Fruit fly (Drosophila melanogaster): ENCODE measurements around the gene CG32486.

CG32486 gene

DNA sequence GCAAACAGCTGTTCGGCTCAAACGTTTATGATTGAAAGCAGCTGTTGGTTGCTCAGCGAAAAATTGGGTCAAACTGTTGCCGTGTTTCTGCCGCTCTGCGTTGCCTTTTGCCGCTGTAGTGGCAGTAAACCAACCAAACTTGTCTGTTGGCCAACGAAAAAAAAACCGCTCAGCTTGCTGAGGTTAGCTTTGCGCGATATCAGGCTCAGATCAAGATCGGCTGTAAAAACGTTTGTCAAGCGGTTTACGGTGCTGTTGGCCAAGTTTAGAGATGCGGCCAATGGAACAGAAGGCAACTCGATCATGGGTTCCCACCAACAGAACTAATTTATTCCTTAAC, 8.5 kb upstream of the CG32486 start:
- no peak for TF ChIP-seq CG7101 (tag; optimal IDR thresholded peaks at IDR 0.05)
- TF ChIP-seq bab1 (GFP tag; optimal IDR thresholded peaks at IDR 0.05) = no peak
- no peak for TF ChIP-seq CG11617 (GFP tag; optimal IDR thresholded peaks at IDR 0.05)
- no peak for TF ChIP-seq ovo (GFP tag; optimal IDR thresholded peaks at IDR 0.05)
- no peak for TF ChIP-seq pad (GFP tag; optimal IDR thresholded peaks at IDR 0.05)
- TF ChIP-seq cnc (optimal IDR thresholded peaks at IDR 0.05) = no peak
- no peak for TF ChIP-seq CG1620 (GFP tag; optimal IDR thresholded peaks at IDR 0.05)
- TF ChIP-seq Mnt (GFP tag; optimal IDR thresholded peaks at IDR 0.05) = no peak
- no peak for TF ChIP-seq Clk (GFP tag; optimal IDR thresholded peaks at IDR 0.05)
- no peak for TF ChIP-seq tj (GFP tag; optimal IDR thresholded peaks at IDR 0.05)
- TF ChIP-seq kay (GFP tag; ENCODE audit: borderline replicate concordance) = no peak
- no peak for TF ChIP-seq toe (GFP tag; optimal IDR thresholded peaks at IDR 0.05)
- TF ChIP-seq Hr96 (GFP tag; optimal IDR thresholded peaks at IDR 0.05) = no peak
- no peak for TF ChIP-seq CG14711 (tag; optimal IDR thresholded peaks at IDR 0.05)
- TF ChIP-seq CG5204 (GFP tag; optimal IDR thresholded peaks at IDR 0.05) = no peak
- no peak for TF ChIP-seq Crg-1 (GFP tag; optimal IDR thresholded peaks at IDR 0.05)
- no peak for TF ChIP-seq CG7045 (GFP tag; optimal IDR thresholded peaks at IDR 0.05)
- TF ChIP-seq CG12768 (GFP tag; optimal IDR thresholded peaks at IDR 0.05) = no peak
- no peak for TF ChIP-seq cic (GFP tag; optimal IDR thresholded peaks at IDR 0.05)

DNA sequence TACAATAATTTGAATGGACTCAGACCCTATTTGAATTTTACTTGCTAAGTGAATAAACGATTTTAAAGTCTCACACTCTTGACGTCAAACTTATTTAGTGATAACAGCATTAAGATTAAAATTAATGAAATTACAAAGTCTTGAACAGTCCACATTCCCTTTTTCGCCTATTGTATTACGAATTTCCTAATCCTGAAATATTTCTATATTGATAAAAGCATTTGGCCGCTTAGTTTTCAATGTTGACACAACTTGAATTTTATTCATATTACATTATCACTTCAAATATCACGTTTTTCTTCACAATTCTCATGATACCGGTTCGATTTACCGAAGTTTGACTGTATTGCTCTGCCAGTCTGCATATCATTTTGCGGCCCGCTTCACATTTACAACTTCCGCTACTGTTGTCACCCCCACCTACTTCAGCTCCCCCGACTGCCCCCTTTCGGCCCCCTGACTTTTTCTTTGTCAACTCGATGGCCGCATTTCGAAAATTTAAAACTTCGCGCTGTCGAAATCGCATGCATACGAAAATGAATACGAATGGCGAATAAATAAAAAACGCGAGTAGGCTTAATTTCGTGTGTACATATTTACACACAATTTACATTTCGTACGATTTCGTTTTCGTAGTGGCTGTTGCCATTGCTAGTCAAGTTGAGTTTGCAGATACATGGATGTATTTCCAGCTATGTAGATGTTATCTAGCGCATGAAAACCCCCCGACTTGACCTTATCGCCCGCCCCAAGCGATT, 7.9 kb upstream of the CG32486 start:
- TF ChIP-seq CG14711 (tag; optimal IDR thresholded peaks at IDR 0.05) (peak; percentile 54), Hr96 (GFP tag; optimal IDR thresholded peaks at IDR 0.05) (no peak), CG7101 (tag; optimal IDR thresholded peaks at IDR 0.05) (peak; percentile 15), tj (GFP tag; optimal IDR thresholded peaks at IDR 0.05) (peak; percentile 71), bab1 (GFP tag; optimal IDR thresholded peaks at IDR 0.05) (no peak)

DNA sequence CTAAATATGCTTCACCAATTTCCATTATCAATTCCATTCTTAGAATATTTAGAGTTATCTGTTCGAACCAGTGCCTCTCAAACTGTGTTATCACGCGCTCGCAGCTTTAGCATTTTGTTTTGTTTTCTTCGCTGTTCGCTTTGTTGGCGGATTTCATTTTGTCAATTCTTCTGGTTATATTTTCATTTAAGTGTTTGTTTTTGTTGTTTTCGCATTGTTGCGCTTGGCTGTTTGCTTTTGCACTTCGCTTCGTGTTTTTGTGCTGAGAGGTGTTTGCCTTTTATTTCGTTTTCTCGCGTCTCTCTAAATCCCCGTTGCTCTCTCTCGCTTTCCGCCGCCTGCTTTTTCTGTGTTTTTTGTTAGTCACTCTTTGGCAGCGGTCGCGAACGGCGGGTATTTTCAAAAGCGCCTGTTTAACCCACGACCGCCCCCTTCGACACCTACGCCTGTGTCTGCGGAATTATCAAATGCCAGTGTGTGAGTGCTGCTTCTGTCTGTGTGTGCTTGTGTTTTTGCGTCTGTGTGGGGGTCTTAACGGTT, 7.0 kb upstream of the CG32486 start:
- TF ChIP-seq cic (GFP tag; optimal IDR thresholded peaks at IDR 0.05) (peak; percentile 58), cnc (optimal IDR thresholded peaks at IDR 0.05) (peak in 1 of 2 experiments; percentile 15), Clk (GFP tag; optimal IDR thresholded peaks at IDR 0.05) (no peak), CG12768 (GFP tag; optimal IDR thresholded peaks at IDR 0.05) (peak; percentile 59), CG1620 (GFP tag; optimal IDR thresholded peaks at IDR 0.05) (no peak), CG7101 (tag; optimal IDR thresholded peaks at IDR 0.05) (peak; percentile 35), CG14711 (tag; optimal IDR thresholded peaks at IDR 0.05) (peak; percentile 33), CG11617 (GFP tag; optimal IDR thresholded peaks at IDR 0.05) (peak; percentile 26), kay (GFP tag; ENCODE audit: borderline replicate concordance) (peak; percentile 76), pad (GFP tag; optimal IDR thresholded peaks at IDR 0.05) (peak; percentile 61), toe (GFP tag; optimal IDR thresholded peaks at IDR 0.05) (no peak), CG33017 (tag; optimal IDR thresholded peaks at IDR 0.05) (peak; percentile 41), Mnt (GFP tag; optimal IDR thresholded peaks at IDR 0.05) (peak; percentile 72), CG7045 (GFP tag; optimal IDR thresholded peaks at IDR 0.05) (no peak), ovo (GFP tag; optimal IDR thresholded peaks at IDR 0.05) (peak; percentile 68), Crg-1 (GFP tag; optimal IDR thresholded peaks at IDR 0.05) (no peak), tj (GFP tag; optimal IDR thresholded peaks at IDR 0.05) (peak; percentile 76), bab1 (GFP tag; optimal IDR thresholded peaks at IDR 0.05) (peak; percentile 62), Hr96 (GFP tag; optimal IDR thresholded peaks at IDR 0.05) (peak; percentile 15), CG5204 (GFP tag; optimal IDR thresholded peaks at IDR 0.05) (peak; percentile 18)

DNA sequence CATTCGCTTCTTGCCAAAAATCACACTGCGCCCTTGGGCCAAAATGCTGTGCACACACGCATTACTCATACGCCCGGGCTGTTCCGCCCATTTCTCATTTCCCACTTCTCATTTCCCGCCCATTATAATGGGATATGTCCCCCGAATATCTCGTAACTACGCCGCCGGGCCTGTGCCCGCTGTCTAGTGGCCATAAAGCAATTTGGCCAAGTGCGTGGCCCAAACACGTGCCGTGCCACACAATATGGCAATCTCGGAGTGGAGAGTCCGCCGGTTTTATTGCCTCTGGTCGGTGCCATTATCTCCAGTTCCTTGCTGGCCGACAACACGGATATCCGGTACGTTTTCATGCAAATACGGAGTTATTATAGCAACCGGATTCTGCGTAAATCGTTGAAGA, 6.3 kb upstream of the CG32486 start:
- no peak for TF ChIP-seq CG7101 (tag; optimal IDR thresholded peaks at IDR 0.05)
- TF ChIP-seq pad (GFP tag; optimal IDR thresholded peaks at IDR 0.05) = no peak
- TF ChIP-seq CG14711 (tag; optimal IDR thresholded peaks at IDR 0.05) = no peak
- TF ChIP-seq ovo (GFP tag; optimal IDR thresholded peaks at IDR 0.05) = no peak
- no peak for TF ChIP-seq CG33017 (tag; optimal IDR thresholded peaks at IDR 0.05)
- TF ChIP-seq Hr96 (GFP tag; optimal IDR thresholded peaks at IDR 0.05) = no peak
- TF ChIP-seq bab1 (GFP tag; optimal IDR thresholded peaks at IDR 0.05) = no peak
- no peak for TF ChIP-seq tj (GFP tag; optimal IDR thresholded peaks at IDR 0.05)

DNA sequence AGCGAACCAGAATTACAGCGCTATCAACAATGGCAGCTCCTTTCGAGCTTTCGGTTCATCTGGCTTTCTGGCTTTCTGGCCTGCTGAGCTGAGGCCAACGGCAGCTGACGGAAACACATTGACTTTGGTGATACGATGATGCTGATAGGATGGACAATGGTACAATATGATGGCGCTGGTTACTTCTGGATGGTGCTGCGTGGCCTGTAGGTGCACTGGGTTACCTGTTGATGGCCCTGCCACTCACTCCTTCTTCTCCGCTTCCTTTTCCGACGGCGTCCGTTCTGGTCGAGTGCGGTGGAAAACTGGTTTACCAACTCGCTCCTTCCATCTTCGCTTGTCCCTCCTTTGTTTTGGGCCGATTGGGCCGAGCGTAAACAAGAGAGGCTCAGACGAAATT, 4.2 kb upstream of the CG32486 start:
- no peak for TF ChIP-seq Crg-1 (GFP tag; optimal IDR thresholded peaks at IDR 0.05)
- no peak for TF ChIP-seq toe (GFP tag; optimal IDR thresholded peaks at IDR 0.05)
- no peak for TF ChIP-seq CG11617 (GFP tag; optimal IDR thresholded peaks at IDR 0.05)
- TF ChIP-seq CG14711 (tag; optimal IDR thresholded peaks at IDR 0.05) = no peak
- TF ChIP-seq CG12768 (GFP tag; optimal IDR thresholded peaks at IDR 0.05) = no peak
- TF ChIP-seq CG5204 (GFP tag; optimal IDR thresholded peaks at IDR 0.05) = no peak
- no peak for TF ChIP-seq CG1620 (GFP tag; optimal IDR thresholded peaks at IDR 0.05)
- no peak for TF ChIP-seq tj (GFP tag; optimal IDR thresholded peaks at IDR 0.05)
- no peak for TF ChIP-seq kay (GFP tag; ENCODE audit: borderline replicate concordance)
- no peak for TF ChIP-seq ovo (GFP tag; optimal IDR thresholded peaks at IDR 0.05)
- no peak for TF ChIP-seq bab1 (GFP tag; optimal IDR thresholded peaks at IDR 0.05)
- TF ChIP-seq Hr96 (GFP tag; optimal IDR thresholded peaks at IDR 0.05) = no peak
- TF ChIP-seq cnc (optimal IDR thresholded peaks at IDR 0.05) = no peak
- TF ChIP-seq CG7101 (tag; optimal IDR thresholded peaks at IDR 0.05) = no peak
- no peak for TF ChIP-seq Mnt (GFP tag; optimal IDR thresholded peaks at IDR 0.05)
- TF ChIP-seq Clk (GFP tag; optimal IDR thresholded peaks at IDR 0.05) = no peak
- no peak for TF ChIP-seq CG33017 (tag; optimal IDR thresholded peaks at IDR 0.05)
- TF ChIP-seq cic (GFP tag; optimal IDR thresholded peaks at IDR 0.05) = no peak
- no peak for TF ChIP-seq CG7045 (GFP tag; optimal IDR thresholded peaks at IDR 0.05)
- no peak for TF ChIP-seq pad (GFP tag; optimal IDR thresholded peaks at IDR 0.05)

DNA sequence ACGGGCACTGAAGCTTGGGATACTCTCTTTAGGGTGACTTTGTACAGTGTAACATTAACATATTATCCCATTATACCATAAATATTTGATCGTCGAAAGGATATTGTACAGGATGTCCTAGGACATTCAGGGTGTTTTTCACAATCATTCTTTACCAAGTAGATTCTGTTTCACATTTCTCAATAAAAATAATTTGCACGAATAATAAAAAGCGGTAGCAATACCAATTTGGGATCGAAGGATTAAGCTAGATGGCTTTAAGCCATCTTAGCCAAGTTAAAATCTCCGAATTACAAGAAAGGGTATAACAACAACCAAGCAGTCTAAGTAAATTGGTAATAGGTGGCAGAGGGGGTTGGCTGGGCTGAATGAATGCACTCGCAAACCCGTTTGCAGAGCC, 3.7 kb upstream of the CG32486 start:
- no peak for TF ChIP-seq CG5204 (GFP tag; optimal IDR thresholded peaks at IDR 0.05)
- TF ChIP-seq CG12768 (GFP tag; optimal IDR thresholded peaks at IDR 0.05) = no peak
- TF ChIP-seq kay (GFP tag; ENCODE audit: borderline replicate concordance) = no peak
- no peak for TF ChIP-seq CG11617 (GFP tag; optimal IDR thresholded peaks at IDR 0.05)
- no peak for TF ChIP-seq CG7045 (GFP tag; optimal IDR thresholded peaks at IDR 0.05)
- no peak for TF ChIP-seq ovo (GFP tag; optimal IDR thresholded peaks at IDR 0.05)
- TF ChIP-seq CG7101 (tag; optimal IDR thresholded peaks at IDR 0.05) = no peak
- TF ChIP-seq cic (GFP tag; optimal IDR thresholded peaks at IDR 0.05) = no peak
- TF ChIP-seq toe (GFP tag; optimal IDR thresholded peaks at IDR 0.05) = no peak
- no peak for TF ChIP-seq CG33017 (tag; optimal IDR thresholded peaks at IDR 0.05)
- TF ChIP-seq Mnt (GFP tag; optimal IDR thresholded peaks at IDR 0.05) = no peak
- TF ChIP-seq CG1620 (GFP tag; optimal IDR thresholded peaks at IDR 0.05) = no peak
- TF ChIP-seq bab1 (GFP tag; optimal IDR thresholded peaks at IDR 0.05) = no peak
- TF ChIP-seq CG14711 (tag; optimal IDR thresholded peaks at IDR 0.05) = no peak
- TF ChIP-seq pad (GFP tag; optimal IDR thresholded peaks at IDR 0.05) = no peak
- TF ChIP-seq Clk (GFP tag; optimal IDR thresholded peaks at IDR 0.05) = no peak
- TF ChIP-seq cnc (optimal IDR thresholded peaks at IDR 0.05) = no peak
- TF ChIP-seq tj (GFP tag; optimal IDR thresholded peaks at IDR 0.05) = no peak
- no peak for TF ChIP-seq Hr96 (GFP tag; optimal IDR thresholded peaks at IDR 0.05)
- no peak for TF ChIP-seq Crg-1 (GFP tag; optimal IDR thresholded peaks at IDR 0.05)

Data from whole organism, adult.